Worm (Caenorhabditis elegans) whole organism, L1 larva: ENCODE results near the gene F37A8.5.
A peak's percentile ranks its signal among the peaks of the same experiment; 100 is the strongest.

ENCODE experiments used
- nhr-237 ChIP-seq: fragments of 150-350 bp; optimal IDR thresholded peaks from 2 replicates; lab custom pipeline; 2014; ENCODE audit warnings: missing biosample characterization, missing genetic modification characterization
- nhr-47 ChIP-seq: sonication (generic microtip); optimal IDR thresholded peaks from 2 replicates; lab custom pipeline; 2016; ENCODE audit warnings: mild to moderate bottlenecking, missing genetic modification characterization, moderate library complexity, missing compliant biosample characterization
- sox-4 ChIP-seq: sonication (generic microtip); optimal IDR thresholded peaks from 2 replicates; lab custom pipeline; 2016; ENCODE audit warnings: missing genetic modification characterization, missing compliant biosample characterization

ce11 chrIII:3953235-3953634, 3.2 kb upstream of the F37A8.5 start:
- no peak for TF ChIP-seq sox-4
- TF ChIP-seq nhr-47 (tag; lab: Kevin White, UChicago): peak; percentile 49
- TF ChIP-seq nhr-237 (tag; lab: Kevin White, UChicago): no peak
